Worm (Caenorhabditis elegans) whole organism, young adult: ENCODE data around the gene Y116F11B.13.

Source experiments
- B0035.1 ChIP-seq: sonication (generic microtip); optimal IDR thresholded peaks from 2 replicates; lab custom pipeline; 2016; ENCODE audit warnings: missing genetic modification characterization, mild to moderate bottlenecking, missing compliant biosample characterization, missing genotype, missing genetic modification reagents
- B0336.3 ChIP-seq: fragments of 200-800 bp; sonication (Bioruptor generic); IDR thresholded peaks from 2 replicates; pipeline ENCODE4 v1.3.6; 2022; ENCODE audit warnings: missing genetic modification characterization, missing compliant biosample characterization
- C06A6.2 ChIP-seq: fragments of 200-800 bp; sonication (Bioruptor generic); conservative IDR thresholded peaks from 2 replicates; pipeline ENCODE4 v1.3.6; 2022; ENCODE audit warnings: missing genetic modification characterization, missing compliant biosample characterization
- F22D6.2 ChIP-seq: sonication (generic microtip); optimal IDR thresholded peaks from 2 replicates; lab custom pipeline; 2016; ENCODE audit warnings: mild to moderate bottlenecking, missing genetic modification characterization, missing compliant biosample characterization
- F23B12.7 ChIP-seq: sonication (generic microtip); optimal IDR thresholded peaks from 2 replicates; lab custom pipeline; 2017; ENCODE audit warnings: missing genetic modification characterization, mild to moderate bottlenecking, missing compliant biosample characterization, antibody characterized with exemption, moderate library complexity; ENCODE audit not compliant: insufficient read depth
- K12H6.12 ChIP-seq: fragments of 200-800 bp; sonication (Bioruptor generic); optimal IDR thresholded peaks from 2 replicates; lab custom pipeline; 2018; ENCODE audit warnings: mild to moderate bottlenecking, missing genetic modification characterization, missing compliant biosample characterization
- T26A5.8 ChIP-seq: sonication (generic microtip); optimal IDR thresholded peaks from 2 replicates; lab custom pipeline; 2016; ENCODE audit warnings: missing genetic modification characterization, missing compliant biosample characterization
- Y56A3A.18 ChIP-seq: fragments of 200-800 bp; sonication (Bioruptor generic); IDR thresholded peaks from 2 replicates; pipeline ENCODE4 v1.3.6; 2022; ENCODE audit warnings: missing genetic modification reagents, missing genetic modification characterization, missing compliant biosample characterization
- Y79H2A.3 ChIP-seq: fragments of 200-800 bp; sonication (Bioruptor generic); conservative IDR thresholded peaks from 2 replicates; pipeline ENCODE4 v1.3.6; 2022; ENCODE audit warnings: missing genetic modification reagents, missing genetic modification characterization, missing compliant biosample characterization
- aptf-3 ChIP-seq: fragments of 200-800 bp; sonication (Bioruptor generic); IDR thresholded peaks from 2 replicates; pipeline ENCODE4 v1.3.6; 2022; ENCODE audit warnings: missing genetic modification characterization, missing compliant biosample characterization
- atf-7 ChIP-seq: sonication (generic microtip); optimal IDR thresholded peaks from 2 replicates; lab custom pipeline; 2017; ENCODE audit warnings: mild to moderate bottlenecking, missing genetic modification characterization, missing compliant biosample characterization
- athp-1 ChIP-seq: sonication (generic microtip); optimal IDR thresholded peaks from 2 replicates; lab custom pipeline; 2017; ENCODE audit warnings: mild to moderate bottlenecking, missing genetic modification characterization, missing compliant biosample characterization
- attf-5 ChIP-seq: fragments of 200-800 bp; sonication (Bioruptor generic); optimal IDR thresholded peaks from 2 replicates; lab custom pipeline; 2018; ENCODE audit warnings: mild to moderate bottlenecking, missing genetic modification characterization, missing compliant biosample characterization
- bed-1 ChIP-seq: fragments of 200-800 bp; sonication (Bioruptor generic); IDR thresholded peaks from 2 replicates; pipeline ENCODE4 v1.3.6; 2022; ENCODE audit warnings: missing genetic modification reagents, missing genetic modification characterization, missing compliant biosample characterization
- ceh-100 ChIP-seq: fragments of 200-800 bp; sonication (Bioruptor generic); IDR thresholded peaks from 2 replicates; pipeline ENCODE4 v1.3.6; 2022; ENCODE audit warnings: missing genetic modification reagents, missing genetic modification characterization, missing compliant biosample characterization
- ceh-27 ChIP-seq: fragments of 200-800 bp; sonication (Bioruptor generic); optimal IDR thresholded peaks from 2 replicates; lab custom pipeline; 2018; ENCODE audit warnings: mild to moderate bottlenecking, missing genetic modification characterization, moderate library complexity, missing compliant biosample characterization
- ceh-58 ChIP-seq: fragments of 200-800 bp; sonication (Bioruptor generic); IDR thresholded peaks from 2 replicates; pipeline ENCODE4 v1.3.6; 2022; ENCODE audit warnings: missing genetic modification characterization, missing compliant biosample characterization
- ceh-91 ChIP-seq: fragments of 200-800 bp; sonication (Bioruptor generic); IDR thresholded peaks from 2 replicates; pipeline ENCODE4 v1.3.6; 2022; ENCODE audit warnings: missing genetic modification reagents, missing genetic modification characterization, missing compliant biosample characterization
- dox-1 ChIP-seq: fragments of 200-800 bp; sonication (Bioruptor generic); IDR thresholded peaks from 2 replicates; pipeline ENCODE4 v1.3.6; 2022; ENCODE audit warnings: missing genetic modification reagents, missing genetic modification characterization, missing compliant biosample characterization
- egl-18 ChIP-seq: fragments of 200-800 bp; sonication (Bioruptor generic); IDR thresholded peaks from 2 replicates; pipeline ENCODE4 v1.3.6; 2022; ENCODE audit warnings: missing genetic modification reagents, missing genetic modification characterization, missing compliant biosample characterization
- egl-44 ChIP-seq: fragments of 200-800 bp; sonication (Bioruptor generic); IDR thresholded peaks from 2 replicates; pipeline ENCODE4 v1.3.6; 2022; ENCODE audit warnings: missing genetic modification reagents, missing genetic modification characterization, missing compliant biosample characterization
- ekl-4 ChIP-seq: fragments of 200-800 bp; sonication (Bioruptor generic); IDR thresholded peaks from 2 replicates; pipeline ENCODE4 v1.3.6; 2022; ENCODE audit warnings: missing genetic modification reagents, missing genetic modification characterization, missing compliant biosample characterization
- ets-4 ChIP-seq: fragments of 200-800 bp; sonication (Bioruptor generic); optimal IDR thresholded peaks from 2 replicates; lab custom pipeline; 2018; ENCODE audit warnings: mild to moderate bottlenecking, missing genetic modification characterization, missing compliant biosample characterization
- hlh-12 ChIP-seq: sonication (generic microtip); optimal IDR thresholded peaks from 2 replicates; lab custom pipeline; 2016; ENCODE audit warnings: missing genetic modification characterization, missing compliant biosample characterization
- hlh-26 ChIP-seq: fragments of 200-800 bp; sonication (Bioruptor generic); conservative IDR thresholded peaks from 2 replicates; pipeline ENCODE4 v1.3.6; 2022; ENCODE audit warnings: missing genetic modification reagents, missing genetic modification characterization, missing compliant biosample characterization
- hmg-1.2 ChIP-seq: fragments of 200-800 bp; sonication (Bioruptor generic); IDR thresholded peaks from 2 replicates; pipeline ENCODE4 v1.3.6; 2022; ENCODE audit warnings: missing genetic modification reagents, missing genetic modification characterization, missing compliant biosample characterization
- let-607 ChIP-seq, 2 experiments: fragments of 200-800 bp in 1 of 2; sonication (Bioruptor generic) in 1 of 2; sonication (generic microtip) in 1 of 2; optimal IDR thresholded peaks; 2 replicates each; lab custom pipeline; 2016 to 2018; ENCODE audit warnings: mild to moderate bottlenecking in 2 of 2, missing compliant biosample characterization in 2 of 2, missing genetic modification characterization in 2 of 2, moderate library complexity in 2 of 2, missing genotype in 1 of 2
- lin-54 ChIP-seq: fragments of 200-800 bp; sonication (Bioruptor generic); optimal IDR thresholded peaks from 2 replicates; lab custom pipeline; 2018; ENCODE audit warnings: mild to moderate bottlenecking, missing genetic modification characterization, missing compliant biosample characterization
- lir-1 ChIP-seq: fragments of 200-800 bp; sonication (Bioruptor generic); conservative IDR thresholded peaks from 2 replicates; pipeline ENCODE4 v1.3.6; 2022; ENCODE audit warnings: missing genetic modification reagents, missing genetic modification characterization, missing compliant biosample characterization
- lsl-1 ChIP-seq: fragments of 200-800 bp; sonication (Bioruptor generic); optimal IDR thresholded peaks from 2 replicates; lab custom pipeline; 2018; ENCODE audit warnings: mild to moderate bottlenecking, missing genetic modification characterization, moderate library complexity, missing compliant biosample characterization
- nfya-1 ChIP-seq: sonication (generic microtip); optimal IDR thresholded peaks from 2 replicates; lab custom pipeline; 2017; ENCODE audit warnings: antibody characterized with exemption, missing compliant biosample characterization, missing genetic modification characterization, borderline replicate concordance; ENCODE audit not compliant: insufficient read depth
- nfya-2 ChIP-seq: fragments of 200-800 bp; sonication (Bioruptor generic); IDR thresholded peaks from 2 replicates; pipeline ENCODE4 v1.3.6; 2022; ENCODE audit warnings: missing genetic modification reagents, missing genetic modification characterization, missing compliant biosample characterization
- nhr-27 ChIP-seq: fragments of 200-800 bp; sonication (Bioruptor generic); optimal IDR thresholded peaks from 2 replicates; lab custom pipeline; 2018; ENCODE audit warnings: mild to moderate bottlenecking, missing genetic modification characterization, moderate library complexity, missing compliant biosample characterization
- nhr-90 ChIP-seq: sonication (generic microtip); optimal IDR thresholded peaks from 2 replicates; lab custom pipeline; 2016; ENCODE audit warnings: missing genotype, mild to moderate bottlenecking, missing genetic modification characterization, missing compliant biosample characterization
- pha-4 ChIP-seq: fragments of 150-350 bp; sonication (generic microtip); optimal IDR thresholded peaks from 2 replicates; lab custom pipeline; 2014; ENCODE audit warnings: missing biosample characterization, missing genetic modification reagents, missing genetic modification characterization
- rcor-1 ChIP-seq: fragments of 200-800 bp; sonication (Bioruptor generic); IDR thresholded peaks from 2 replicates; pipeline ENCODE4 v1.3.6; 2022; ENCODE audit warnings: missing genetic modification reagents, missing genetic modification characterization, missing compliant biosample characterization
- somi-1 ChIP-seq: fragments of 200-800 bp; sonication (Bioruptor generic); optimal IDR thresholded peaks from 2 replicates; lab custom pipeline; 2018; ENCODE audit warnings: mild to moderate bottlenecking, missing genetic modification characterization, missing compliant biosample characterization
- unc-62 ChIP-seq: fragments of 150-350 bp; optimal IDR thresholded peaks from 2 replicates; lab custom pipeline; 2014; ENCODE audit warnings: missing biosample characterization, missing genetic modification reagents, missing genetic modification characterization
- xnd-1 ChIP-seq: sonication (generic microtip); optimal IDR thresholded peaks from 2 replicates; lab custom pipeline; 2016; ENCODE audit warnings: missing genotype, missing genetic modification reagents, missing genetic modification characterization, missing compliant biosample characterization
- zim-3 ChIP-seq: sonication (generic microtip); optimal IDR thresholded peaks from 2 replicates; lab custom pipeline; 2017; ENCODE audit warnings: mild to moderate bottlenecking, missing genetic modification characterization, moderate library complexity, missing compliant biosample characterization
- ztf-18 ChIP-seq: sonication (generic microtip); optimal IDR thresholded peaks from 2 replicates; lab custom pipeline; 2016; ENCODE audit warnings: missing genotype, mild to moderate bottlenecking, missing genetic modification characterization, missing compliant biosample characterization
- ztf-25 ChIP-seq: fragments of 200-800 bp; sonication (Bioruptor generic); IDR thresholded peaks from 2 replicates; pipeline ENCODE4 v1.3.6; 2022; ENCODE audit warnings: missing genetic modification reagents, missing genetic modification characterization, missing compliant biosample characterization

Gene Y116F11B.13

ce11 chrV:19901826-19902225 is 18.8 kb downstream of the Y116F11B.13 start:
- TF ChIP-seq lin-54 (GFP tag; lab: Kevin White, UChicago) (no peak), lir-1 (GFP tag; lab: Robert Waterston, UW) (no peak), aptf-3 (no peak), C06A6.2 (GFP tag; lab: Robert Waterston, UW) (no peak), rcor-1 (GFP tag; lab: Robert Waterston, UW) (no peak), Y79H2A.3 (GFP tag; lab: Robert Waterston, UW) (no peak), attf-5 (GFP tag; lab: Kevin White, UChicago) (no peak), nfya-1 (tag; lab: Kevin White, UChicago) (no peak), B0035.1 (tag; lab: Kevin White, UChicago) (no peak), ceh-58 (GFP tag; lab: Robert Waterston, UW) (no peak), ceh-27 (GFP tag; lab: Kevin White, UChicago) (no peak), ets-4 (GFP tag; lab: Kevin White, UChicago) (no peak), K12H6.12 (no peak), bed-1 (GFP tag; lab: Robert Waterston, UW) (no peak), unc-62 (GFP tag; lab: Kevin White, UChicago) (no peak), ekl-4 (GFP tag; lab: Robert Waterston, UW) (no peak), F22D6.2 (tag; lab: Kevin White, UChicago) (no peak), Y56A3A.18 (GFP tag; lab: Robert Waterston, UW) (no peak)
- TF ChIP-seq, all 124 proteins: peak for 0

- TF ChIP-seq ztf-25 (GFP tag; lab: Robert Waterston, UW) (no peak), nhr-27 (no peak), hlh-12 (tag; lab: Kevin White, UChicago) (no peak), ekl-4 (GFP tag; lab: Robert Waterston, UW) (no peak), lsl-1 (GFP tag; lab: Kevin White, UChicago) (no peak), ztf-18 (tag; lab: Kevin White, UChicago) (no peak), egl-18 (GFP tag; lab: Robert Waterston, UW) (no peak), T26A5.8 (tag; lab: Kevin White, UChicago) (no peak), zim-3 (tag; lab: Kevin White, UChicago) (no peak), somi-1 (GFP tag; lab: Kevin White, UChicago) (no peak), B0336.3 (no peak), hmg-1.2 (no peak), F23B12.7 (tag; lab: Kevin White, UChicago) (no peak), xnd-1 (tag; lab: Kevin White, UChicago) (no peak), nhr-90 (tag; lab: Kevin White, UChicago) (no peak), nfya-2 (GFP tag; lab: Robert Waterston, UW) (no peak), pha-4 (no peak)
- TF ChIP-seq, all 124 proteins: peak for 0
Observed at ce11 chrV:19904790-19905189, 21.8 kb downstream of the Y116F11B.13 start.

- TF ChIP-seq hlh-26 (GFP tag; lab: Robert Waterston, UW) (no peak), athp-1 (no peak), let-607 (tag; optimal IDR thresholded peaks at IDR 0.05; lab: Kevin White, UChicago) (no peak), atf-7 (tag; lab: Kevin White, UChicago) (no peak), ceh-91 (no peak), dox-1 (GFP tag; lab: Robert Waterston, UW) (no peak), egl-44 (GFP tag; lab: Robert Waterston, UW) (no peak), ceh-100 (GFP tag; lab: Robert Waterston, UW) (no peak)
Observed at ce11 chrV:19905988-19906387, 23.0 kb downstream of the Y116F11B.13 start.
